Fruit fly (Drosophila melanogaster) whole organism, adult: ENCODE data around the gene Cep164.

ENCODE experiments used
- CG33017 ChIP-seq: fragments of 200-800 bp; sonication (Bioruptor generic); optimal IDR thresholded peaks from 2 replicates; lab custom pipeline; 2018; ENCODE audit warnings: missing biosample characterization, mild to moderate bottlenecking, missing genetic modification characterization, moderate library complexity
- Hr96 ChIP-seq: fragments of 200-800 bp; sonication (Bioruptor generic); optimal IDR thresholded peaks from 2 replicates; lab custom pipeline; 2016; ENCODE audit warnings: missing biosample characterization, missing genetic modification characterization
- bab1 ChIP-seq: fragments of 200-800 bp; sonication (Bioruptor generic); optimal IDR thresholded peaks from 3 replicates; lab custom pipeline; 2019; ENCODE audit warnings: missing biosample characterization, mild to moderate bottlenecking, missing genetic modification characterization, moderate library complexity
- cnc ChIP-seq, 2 experiments: fragments of >200 bp; optimal IDR thresholded peaks; 2 replicates each; lab custom pipeline; 2017
- kay ChIP-seq: fragments of 200-800 bp; sonication (Bioruptor generic); peaks from one replicate; lab custom pipeline; 2016; ENCODE audit warnings: missing biosample characterization, missing genetic modification characterization, borderline replicate concordance

dm6 chrX:15971574-15971973, 11.2 kb downstream of the Cep164 start:
- TF ChIP-seq kay (no peak), CG33017 (tag; lab: Kevin White, UChicago) (no peak), Hr96 (no peak), cnc (optimal IDR thresholded peaks at IDR 0.05; lab: Kevin White, UChicago) (no peak), bab1 (GFP tag; lab: Kevin White, UChicago) (no peak)
